Worm (Caenorhabditis elegans) whole organism, midembryonic: ENCODE measurements around the gene F53C11.1.

Source experiments
- T22C8.4 ChIP-seq: fragments of 200-800 bp; sonication (Bioruptor generic); IDR thresholded peaks from 2 replicates; pipeline ENCODE4 v1.3.6; 2022; ENCODE audit warnings: missing genetic modification characterization, missing compliant biosample characterization
- cog-1 ChIP-seq: sonication (generic microtip); optimal IDR thresholded peaks from 2 replicates; lab custom pipeline; 2016; ENCODE audit warnings: missing genetic modification characterization, missing compliant biosample characterization
- flt-1 ChIP-seq: fragments of 200-800 bp; sonication (Bioruptor generic); IDR thresholded peaks from 2 replicates; pipeline ENCODE4 v1.3.6; 2022; ENCODE audit warnings: missing genetic modification characterization, missing compliant biosample characterization
- med-1 ChIP-seq: sonication (generic microtip); optimal IDR thresholded peaks from 2 replicates; lab custom pipeline; 2017; ENCODE audit warnings: missing genetic modification characterization, mild to moderate bottlenecking, missing compliant biosample characterization, antibody characterized with exemption, missing genetic modification reagents; ENCODE audit not compliant: insufficient read depth
- ztf-23 ChIP-seq: fragments of 200-800 bp; sonication (Bioruptor generic); IDR thresholded peaks from 2 replicates; pipeline ENCODE4 v1.3.6; 2022; ENCODE audit warnings: missing genetic modification reagents, missing genetic modification characterization, missing compliant biosample characterization
- ztf-29 ChIP-seq: fragments of 200-800 bp; sonication (Bioruptor generic); IDR thresholded peaks from 2 replicates; pipeline ENCODE4 v1.3.6; 2022; ENCODE audit warnings: missing genetic modification reagents, missing genetic modification characterization, missing compliant biosample characterization

ce11 chrV:13807232-13807631 is 31.6 kb downstream of the F53C11.1 start, which contains the start of gene swan-1:
- TF ChIP-seq ztf-29 (GFP tag; lab: Robert Waterston, UW) = no peak
- TF ChIP-seq med-1 (GFP tag; lab: Kevin White, UChicago) = no peak
- no peak for TF ChIP-seq ztf-23 (GFP tag; lab: Robert Waterston, UW)
- TF ChIP-seq T22C8.4 (GFP tag; lab: Robert Waterston, UW) = no peak
- no peak for TF ChIP-seq flt-1 (GFP tag; lab: Robert Waterston, UW)
- no peak for TF ChIP-seq cog-1
